Worm (Caenorhabditis elegans): ENCODE results near the gene srw-112.
"Not testable (repeated sequence)": the region's sequence is repeated elsewhere in the genome, so short reads cannot be mapped to it uniquely, and the experiment has no call there.

- TF ChIP-seq lin-39 (tag; optimal IDR thresholded peaks at IDR 0.05); unc-62 (GFP tag; optimal IDR thresholded peaks at IDR 0.05); pqm-1 (tag; optimal IDR thresholded peaks at IDR 0.05); aly-2 (tag; optimal IDR thresholded peaks at IDR 0.05): not testable (repeated sequence)
Observed at ce11 chrV:2955342-2955741, 50.5 kb downstream of the srw-112 start, which contains the start of gene srh-248.

All from whole organism, L1 larva.